Worm (Caenorhabditis elegans): Measurements from ENCODE around the gene C23F12.9.

DNA sequence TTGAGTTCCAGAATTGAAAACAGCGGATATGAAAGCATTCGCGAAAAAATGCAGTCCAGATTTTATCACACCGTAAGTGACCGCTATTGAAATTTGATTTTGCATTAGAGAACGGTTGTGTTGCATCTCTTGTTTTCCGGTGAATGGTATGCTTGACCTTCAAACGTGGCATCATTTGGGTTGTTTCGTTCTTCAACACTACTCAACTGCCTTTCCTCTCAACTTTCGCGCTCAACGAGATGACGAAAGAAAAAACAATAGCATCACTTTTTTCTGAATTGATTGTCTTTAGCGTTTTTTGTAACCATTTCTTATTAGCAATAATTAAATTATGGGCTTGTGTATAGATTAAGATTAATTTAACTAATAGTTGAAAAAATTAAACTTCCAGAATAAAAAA is 8.6 kb downstream of the C23F12.9 start:
- TF ChIP-seq egl-5 (tag; optimal IDR thresholded peaks at IDR 0.05) (no peak), jun-1 (tag; optimal IDR thresholded peaks at IDR 0.05) (no peak), daf-12 (tag; optimal IDR thresholded peaks at IDR 0.05) (no peak), ceh-9 (tag; optimal IDR thresholded peaks at IDR 0.05) (no peak)

All from whole organism, L3 larva.